Fruit fly (Drosophila melanogaster): Measurements from ENCODE around the gene CG31286.

DNA sequence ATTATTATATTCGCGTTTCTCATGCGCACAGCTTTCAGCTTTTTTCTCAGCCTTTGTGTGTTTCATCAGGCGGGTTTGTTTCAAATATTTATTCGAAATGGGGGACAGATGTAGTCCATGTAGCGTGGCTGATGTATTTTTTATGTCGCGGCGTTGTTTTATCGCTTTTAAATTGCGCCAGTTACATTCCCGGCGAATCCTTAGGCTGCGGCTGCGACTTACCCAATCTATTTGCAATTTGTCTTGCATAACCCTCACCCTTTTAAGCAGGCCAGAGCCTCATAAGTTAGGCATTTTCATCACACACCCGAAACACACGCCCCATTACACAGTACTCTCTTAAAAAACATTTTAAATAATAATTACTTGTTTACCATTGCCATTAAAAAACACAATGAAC is 11.2 kb upstream of the CG31286 start, which contains the start of gene sunz:
- TF ChIP-seq achi (GFP tag; optimal IDR thresholded peaks at IDR 0.05) (no peak), Gug (GFP tag; IDR thresholded peaks at IDR 0.05) (no peak), cyc (GFP tag; optimal IDR thresholded peaks at IDR 0.05) (no peak), vri (GFP tag; optimal IDR thresholded peaks at IDR 0.05) (no peak), Blimp-1 (GFP tag; optimal IDR thresholded peaks at IDR 0.05) (no peak), dac (GFP tag; optimal IDR thresholded peaks at IDR 0.05) (no peak), OdsH (GFP tag; optimal IDR thresholded peaks at IDR 0.05) (no peak), fkh (GFP tag; optimal IDR thresholded peaks at IDR 0.05) (no peak), pdm3 (GFP tag; optimal IDR thresholded peaks at IDR 0.05) (no peak), Eip78C (GFP tag) (no peak)
